Worm (Caenorhabditis elegans): ENCODE data around the gene ZK1320.11.
A peak's percentile ranks its signal among the peaks of the same experiment; 100 is the strongest.

The ZK1320.11 gene

DNA sequence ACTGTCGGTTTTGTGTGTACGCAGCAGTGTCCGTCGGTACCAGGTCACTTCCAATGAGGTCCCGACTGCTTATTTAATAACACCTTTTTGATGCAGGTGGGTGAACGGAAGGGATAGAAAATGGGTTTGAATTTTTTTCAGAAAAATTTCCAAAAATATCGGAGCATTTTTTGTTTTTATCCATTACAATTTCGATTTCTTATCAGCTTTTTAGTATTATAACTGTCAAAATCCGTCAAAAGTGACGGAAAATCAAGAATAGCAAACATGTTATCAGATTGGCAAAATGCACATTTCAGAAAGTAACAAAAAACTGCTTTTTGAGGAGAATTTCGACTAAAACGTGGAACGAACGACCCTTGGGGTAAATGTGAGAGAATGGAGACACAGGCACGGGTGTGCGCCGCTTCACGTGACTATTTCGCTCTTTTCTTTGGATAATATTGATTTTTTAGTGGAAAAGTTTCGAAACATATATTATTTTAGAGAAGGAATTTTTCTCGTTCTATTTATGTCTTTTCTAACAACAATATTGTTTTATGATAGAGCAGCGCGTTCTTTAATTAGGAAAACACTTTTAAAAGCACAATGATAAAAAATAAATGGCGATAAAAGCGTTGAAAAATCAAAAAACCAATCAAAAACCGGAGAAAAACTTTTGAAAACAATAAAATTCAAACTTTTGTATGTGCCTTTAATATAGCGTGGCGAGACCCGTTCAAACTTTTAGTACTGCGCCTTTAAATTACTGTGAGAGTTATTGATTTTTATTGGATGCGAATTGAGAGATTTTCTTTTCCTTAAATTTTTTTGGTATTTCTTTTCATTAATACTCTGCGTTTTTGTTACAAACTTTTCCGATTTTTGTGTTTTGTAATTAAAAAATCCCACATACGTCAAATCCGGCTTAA, 20.2 kb upstream of the ZK1320.11 start, which contains the start of gene sqv-8:
Gene sqv-8 (plus strand): TSS at position 51 of the 911 bp plus-strand sequence.
- no peak for TF ChIP-seq akir-1 (GFP tag; optimal IDR thresholded peaks at IDR 0.05)
- peak; percentile 37 to 43 for TF ChIP-seq let-607 (tag; optimal IDR thresholded peaks at IDR 0.05)
- TF ChIP-seq ceh-27 (GFP tag; optimal IDR thresholded peaks at IDR 0.05), result no peak
- TF ChIP-seq madf-8 (GFP tag; conservative IDR thresholded peaks at IDR 0.05), result peak; percentile 76
- no peak for TF ChIP-seq F39B2.1 (GFP tag; IDR thresholded peaks at IDR 0.05)
- no peak for TF ChIP-seq attf-3 (GFP tag; conservative IDR thresholded peaks at IDR 0.05)
- TF ChIP-seq attf-5 (GFP tag; optimal IDR thresholded peaks at IDR 0.05), result peak; percentile 20
- no peak for TF ChIP-seq dpl-1 (GFP tag; optimal IDR thresholded peaks at IDR 0.05)
- TF ChIP-seq D2030.7 (GFP tag; IDR thresholded peaks at IDR 0.05), result peak; percentile 62; the same call in 1 of the 2 replicates
- peak; percentile 27; the same call in 1 of the 2 replicates for TF ChIP-seq ceh-91 (GFP tag; IDR thresholded peaks at IDR 0.05)
- no peak for TF ChIP-seq cebp-2 (GFP tag; IDR thresholded peaks at IDR 0.05)
- peak; percentile 96 for TF ChIP-seq lsl-1 (GFP tag; optimal IDR thresholded peaks at IDR 0.05)
- TF ChIP-seq snpc-1.3 (tag; optimal IDR thresholded peaks at IDR 0.05; ENCODE audit: insufficient read depth), result peak; percentile 70
- TF ChIP-seq F33H1.4 (GFP tag; IDR thresholded peaks at IDR 0.05), result peak; percentile 94
- no peak for TF ChIP-seq lin-35 (GFP tag; optimal IDR thresholded peaks at IDR 0.05)
- TF ChIP-seq lin-54 (GFP tag; optimal IDR thresholded peaks at IDR 0.05), result peak; percentile 80
- peak; percentile 65 for TF ChIP-seq nhr-80 (tag; optimal IDR thresholded peaks at IDR 0.05)
- no peak for TF ChIP-seq cebp-1 (GFP tag; IDR thresholded peaks at IDR 0.05)
- peak; percentile 77 for TF ChIP-seq cebp-1 (tag; optimal IDR thresholded peaks at IDR 0.05)
- peak; percentile 94 for TF ChIP-seq xnd-1 (tag; optimal IDR thresholded peaks at IDR 0.05)
- TF ChIP-seq dox-1 (GFP tag; IDR thresholded peaks at IDR 0.05), result 0 out of 2 replicates have a peak, but pooled peaks have one; percentile 17
- TF ChIP-seq unc-62 (GFP tag; optimal IDR thresholded peaks at IDR 0.05), result peak; percentile 28
- TF ChIP-seq ets-4 (GFP tag; optimal IDR thresholded peaks at IDR 0.05), result no peak
- no peak for TF ChIP-seq nhr-179 (tag; optimal IDR thresholded peaks at IDR 0.05)
- peak; percentile 41 for TF ChIP-seq efl-1 (GFP tag; optimal IDR thresholded peaks at IDR 0.05)
- no peak for TF ChIP-seq B0336.3 (GFP tag; IDR thresholded peaks at IDR 0.05)
- peak; percentile 11 for TF ChIP-seq F49E8.2 (tag; optimal IDR thresholded peaks at IDR 0.05; ENCODE audit: insufficient read depth)
- no peak for TF ChIP-seq B0019.2 (GFP tag; conservative IDR thresholded peaks at IDR 0.05)
- no peak for TF ChIP-seq ceh-40 (GFP tag; IDR thresholded peaks at IDR 0.05)
- no peak for TF ChIP-seq nhr-90 (tag; optimal IDR thresholded peaks at IDR 0.05)
- TF ChIP-seq unc-130 (GFP tag; optimal IDR thresholded peaks at IDR 0.05), result no peak
- TF ChIP-seq F23B12.7 (tag; optimal IDR thresholded peaks at IDR 0.05; ENCODE audit: insufficient read depth), result peak; percentile 12
- no peak for TF ChIP-seq athp-1 (tag; optimal IDR thresholded peaks at IDR 0.05)
- no peak for TF ChIP-seq hmg-1.2 (GFP tag; IDR thresholded peaks at IDR 0.05)
- peak; percentile 97 for TF ChIP-seq madf-6 (GFP tag; IDR thresholded peaks at IDR 0.05)
- no peak for TF ChIP-seq F57C9.4 (tag; optimal IDR thresholded peaks at IDR 0.05)

- TF ChIP-seq madf-6 (GFP tag; IDR thresholded peaks at IDR 0.05), result peak; percentile 39; the same call in 1 of the 2 replicates
- no peak for TF ChIP-seq F37B4.10 (GFP tag; IDR thresholded peaks at IDR 0.05)
- 0 out of 2 replicates have a peak, but pooled peaks have one; percentile 18 for TF ChIP-seq hmg-1.2 (GFP tag; IDR thresholded peaks at IDR 0.05)
- peak; percentile 21 for TF ChIP-seq ama-1 (optimal IDR thresholded peaks at IDR 0.05)
- no peak for TF ChIP-seq ama-1 (GFP tag; optimal IDR thresholded peaks at IDR 0.05)
These were observed 18.2 kb upstream of the ZK1320.11 start, which contains the start of gene ZK1307.9 for ce11 chrII:9649191-9649590. Gene ZK1307.9, plus strand, starts transcription at chrII:9649491.
